Fruit fly (Drosophila melanogaster) whole organism, embryonic: ENCODE results near the gene Nep2.

Experiments used
- ATbp ChIP-seq: fragments of 200-800 bp; sonication (Bioruptor generic); optimal IDR thresholded peaks from 2 replicates; lab custom pipeline; 2017; ENCODE audit warnings: missing biosample characterization, mild to moderate bottlenecking, missing genetic modification characterization, missing genetic modification reagents
- CG1024 ChIP-seq: fragments of 200-800 bp; sonication (Bioruptor generic); IDR thresholded peaks from 2 replicates; pipeline ENCODE4 v1.3.6; 2022; ENCODE audit warnings: missing biosample characterization, missing genetic modification characterization
- CG1603 ChIP-seq: fragments of 200-800 bp; sonication (Bioruptor generic); optimal IDR thresholded peaks from 2 replicates; lab custom pipeline; 2019; ENCODE audit warnings: missing biosample characterization, mild to moderate bottlenecking, missing genetic modification characterization, moderate library complexity
- CG16813 ChIP-seq: fragments of 200-800 bp; sonication (Bioruptor generic); IDR thresholded peaks from 3 replicates; pipeline ENCODE4 v1.3.6; 2022; ENCODE audit warnings: missing biosample characterization, missing genetic modification characterization; ENCODE audit not compliant: partially characterized antibody
- CG16863 ChIP-seq: fragments of 200-800 bp; sonication (Bioruptor generic); optimal IDR thresholded peaks from 3 replicates; lab custom pipeline; 2016; ENCODE audit warnings: missing biosample characterization, missing genetic modification characterization
- CG18476 ChIP-seq: fragments of 200-800 bp; sonication (Bioruptor generic); optimal IDR thresholded peaks from 2 replicates; lab custom pipeline; 2016; ENCODE audit warnings: missing biosample characterization, mild to moderate bottlenecking, missing genetic modification characterization
- CG18764 ChIP-seq: fragments of 200-800 bp; sonication (Bioruptor generic); optimal IDR thresholded peaks from 3 replicates; lab custom pipeline; 2016; ENCODE audit warnings: missing biosample characterization, missing genetic modification characterization
- CG2199 ChIP-seq: fragments of 200-800 bp; sonication (Bioruptor generic); IDR thresholded peaks from 3 replicates; pipeline ENCODE4 v1.3.6; 2022; ENCODE audit warnings: missing biosample characterization, missing genetic modification characterization
- CG2678 ChIP-seq: fragments of 200-800 bp; sonication (Bioruptor generic); optimal IDR thresholded peaks from 3 replicates; lab custom pipeline; 2019; ENCODE audit warnings: missing biosample characterization, mild to moderate bottlenecking, missing genetic modification characterization, moderate library complexity
- CG2889 ChIP-seq: fragments of 200-800 bp; sonication (Bioruptor generic); IDR thresholded peaks from 3 replicates; pipeline ENCODE4 v1.3.6; 2022; ENCODE audit warnings: missing biosample characterization, missing genetic modification characterization
- CG32772 ChIP-seq: fragments of 200-800 bp; sonication (Bioruptor generic); IDR thresholded peaks from 2 replicates; pipeline ENCODE4 v1.3.6; 2022; ENCODE audit warnings: missing biosample characterization, missing genetic modification characterization
- CG42726 ChIP-seq: fragments of 200-800 bp; sonication (Bioruptor generic); IDR thresholded peaks from 2 replicates; pipeline ENCODE4 v1.3.6; 2022; ENCODE audit warnings: missing biosample characterization, missing genetic modification characterization; ENCODE audit not compliant: partially characterized antibody
- CG4617 ChIP-seq: fragments of 200-800 bp; sonication (Bioruptor generic); optimal IDR thresholded peaks from 3 replicates; lab custom pipeline; 2016; ENCODE audit warnings: missing biosample characterization, missing genetic modification characterization, borderline replicate concordance
- CG4730 ChIP-seq: fragments of 200-800 bp; sonication (Bioruptor generic); IDR thresholded peaks from 2 replicates; pipeline ENCODE4 v1.3.6; 2022; ENCODE audit warnings: missing biosample characterization, missing genetic modification characterization
- CG5953 ChIP-seq: fragments of 200-800 bp; sonication (Bioruptor generic); IDR thresholded peaks from 2 replicates; pipeline ENCODE4 v1.3.6; 2022; ENCODE audit warnings: missing biosample characterization, missing genetic modification characterization
- CG6175 ChIP-seq: fragments of 200-800 bp; sonication (Bioruptor generic); IDR thresholded peaks from 3 replicates; pipeline ENCODE4 v1.3.6; 2022; ENCODE audit warnings: missing biosample characterization, missing genetic modification characterization
- CG6272 ChIP-seq: fragments of 200-800 bp; sonication (Bioruptor generic); IDR thresholded peaks from 2 replicates; pipeline ENCODE4 v1.3.6; 2022; ENCODE audit warnings: missing biosample characterization, missing genetic modification characterization
- CG7928 ChIP-seq: fragments of 200-800 bp; sonication (Bioruptor generic); optimal IDR thresholded peaks from 2 replicates; lab custom pipeline; 2017; ENCODE audit warnings: missing biosample characterization, mild to moderate bottlenecking, missing genetic modification characterization
- CG7987 ChIP-seq: fragments of 200-800 bp; sonication (Bioruptor generic); optimal IDR thresholded peaks from 2 replicates; lab custom pipeline; 2018; ENCODE audit warnings: missing biosample characterization, mild to moderate bottlenecking, missing genetic modification characterization, moderate library complexity
- CG8290 ChIP-seq, 3 experiments: fragments of 200-800 bp; sonication (Bioruptor generic); optimal IDR thresholded peaks; 2 replicates each; lab custom pipeline; 2016 to 2019; ENCODE audit warnings: missing biosample characterization in 3 of 3, missing genetic modification characterization in 3 of 3, mild to moderate bottlenecking in 2 of 3, moderate library complexity in 1 of 3
- CoRest ChIP-seq: fragments of 200-800 bp; sonication (Bioruptor generic); optimal IDR thresholded peaks from 3 replicates; lab custom pipeline; 2018; ENCODE audit warnings: missing biosample characterization, mild to moderate bottlenecking, missing genetic modification characterization, moderate library complexity
- Dip3 ChIP-seq: fragments of 200-800 bp; sonication (Bioruptor generic); optimal IDR thresholded peaks from 3 replicates; lab custom pipeline; 2016; ENCODE audit warnings: missing biosample characterization, missing genetic modification characterization
- Doc3 ChIP-seq: fragments of 200-800 bp; sonication (Bioruptor generic); IDR thresholded peaks from 3 replicates; pipeline ENCODE4 v1.3.6; 2022; ENCODE audit warnings: missing biosample characterization, missing genetic modification characterization; ENCODE audit not compliant: partially characterized antibody
- Drgx ChIP-seq: fragments of 200-800 bp; sonication (Bioruptor generic); IDR thresholded peaks from 2 replicates; pipeline ENCODE4 v1.3.6; 2022; ENCODE audit warnings: missing biosample characterization, missing genetic modification characterization
- Ets65A ChIP-seq: fragments of 200-800 bp; sonication (Bioruptor generic); peaks from one replicate; lab custom pipeline; 2016; ENCODE audit warnings: missing biosample characterization, missing genetic modification characterization
- HmgD ChIP-seq: fragments of 200-800 bp; sonication (Bioruptor generic); optimal IDR thresholded peaks from 3 replicates; lab custom pipeline; 2016; ENCODE audit warnings: missing biosample characterization, missing genetic modification characterization
- MESR4 ChIP-seq: fragments of 200-800 bp; sonication (Bioruptor generic); optimal IDR thresholded peaks from 2 replicates; lab custom pipeline; 2018; ENCODE audit warnings: missing biosample characterization, mild to moderate bottlenecking, missing genetic modification characterization, moderate library complexity
- Max ChIP-seq: fragments of 200-800 bp; sonication (Bioruptor generic); optimal IDR thresholded peaks from 2 replicates; lab custom pipeline; 2016; ENCODE audit warnings: missing biosample characterization, mild to moderate bottlenecking, missing genetic modification characterization
- Mes4 ChIP-seq: fragments of 200-800 bp; sonication (Bioruptor generic); optimal IDR thresholded peaks from 2 replicates; lab custom pipeline; 2016; ENCODE audit warnings: missing biosample characterization, missing genetic modification characterization
- Myb ChIP-seq: fragments of 200-800 bp; sonication (Bioruptor generic); optimal IDR thresholded peaks from 2 replicates; lab custom pipeline; 2016; ENCODE audit warnings: missing biosample characterization, missing genetic modification characterization
- Oli ChIP-seq: fragments of 200-800 bp; sonication (Bioruptor generic); optimal IDR thresholded peaks from 2 replicates; lab custom pipeline; 2018; ENCODE audit warnings: missing biosample characterization, mild to moderate bottlenecking, missing genetic modification characterization, moderate library complexity
- Sry-δ ChIP-seq: fragments of 200-800 bp; sonication (Bioruptor generic); optimal IDR thresholded peaks from 2 replicates; lab custom pipeline; 2016; ENCODE audit warnings: missing biosample characterization, missing genetic modification characterization
- Xbp1 ChIP-seq: fragments of 200-800 bp; sonication (Bioruptor generic); optimal IDR thresholded peaks from 3 replicates; lab custom pipeline; 2016; ENCODE audit warnings: missing biosample characterization, mild to moderate bottlenecking, missing genetic modification characterization
- amos ChIP-seq: fragments of 200-800 bp; sonication (Bioruptor generic); IDR thresholded peaks from 2 replicates; pipeline ENCODE4 v1.3.6; 2022; ENCODE audit warnings: missing biosample characterization, missing genetic modification characterization; ENCODE audit not compliant: partially characterized antibody
- ash1 ChIP-seq: fragments of 200-800 bp; sonication (Bioruptor generic); optimal IDR thresholded peaks from 2 replicates; lab custom pipeline; 2018; ENCODE audit warnings: missing biosample characterization, mild to moderate bottlenecking, missing genetic modification characterization
- bbx ChIP-seq: fragments of 200-800 bp; sonication (Bioruptor generic); IDR thresholded peaks from 2 replicates; pipeline ENCODE4 v1.3.6; 2022; ENCODE audit warnings: missing biosample characterization, missing genetic modification characterization; ENCODE audit not compliant: partially characterized antibody
- chm ChIP-seq: fragments of 200-800 bp; sonication (Bioruptor generic); IDR thresholded peaks from 2 replicates; pipeline ENCODE4 v1.3.6; 2022; ENCODE audit warnings: missing biosample characterization, missing genetic modification characterization
- dimm ChIP-seq: fragments of 200-800 bp; sonication (Bioruptor generic); IDR thresholded peaks from 2 replicates; pipeline ENCODE4 v1.3.6; 2022; ENCODE audit warnings: missing biosample characterization, missing genetic modification characterization
- ems ChIP-seq: fragments of 200-800 bp; sonication (Bioruptor generic); optimal IDR thresholded peaks from 3 replicates; lab custom pipeline; 2016; ENCODE audit warnings: missing biosample characterization, missing genetic modification characterization
- ewg ChIP-seq: fragments of 200-800 bp; sonication (Bioruptor generic); optimal IDR thresholded peaks from 3 replicates; lab custom pipeline; 2017; ENCODE audit warnings: mild to moderate bottlenecking, missing biosample characterization, missing genetic modification reagents, missing genetic modification characterization
- hb ChIP-seq: fragments of 200-800 bp; sonication (Bioruptor generic); IDR thresholded peaks from 3 replicates; pipeline ENCODE4 v1.3.6; 2022; ENCODE audit warnings: missing biosample characterization, missing genetic modification characterization; ENCODE audit not compliant: partially characterized antibody
- inv ChIP-seq: fragments of 200-800 bp; sonication (Bioruptor generic); IDR thresholded peaks from 2 replicates; pipeline ENCODE4 v1.3.6; 2022; ENCODE audit warnings: missing biosample characterization, missing genetic modification characterization; ENCODE audit not compliant: partially characterized antibody
- oc ChIP-seq: fragments of 200-800 bp; sonication (Bioruptor generic); optimal IDR thresholded peaks from 2 replicates; lab custom pipeline; 2018; ENCODE audit warnings: missing biosample characterization, mild to moderate bottlenecking, missing genetic modification characterization, moderate library complexity
- p53 ChIP-seq: fragments of 200-800 bp; sonication (Bioruptor generic); optimal IDR thresholded peaks from 2 replicates; lab custom pipeline; 2016; ENCODE audit warnings: missing biosample characterization, missing genetic modification characterization
- pho ChIP-seq: fragments of 200-800 bp; sonication (Bioruptor generic); optimal IDR thresholded peaks from 2 replicates; lab custom pipeline; 2016; ENCODE audit warnings: missing biosample characterization, missing genetic modification characterization
- sens ChIP-seq: fragments of 200-800 bp; sonication (Bioruptor generic); peaks from one replicate; lab custom pipeline; 2016; ENCODE audit warnings: missing biosample characterization, missing genetic modification characterization
- seq ChIP-seq: fragments of 200-800 bp; sonication (Bioruptor generic); IDR thresholded peaks from 2 replicates; pipeline ENCODE4 v1.3.6; 2022; ENCODE audit warnings: missing biosample characterization, missing genetic modification characterization
- slbo ChIP-seq: fragments of 200-800 bp; sonication (Bioruptor generic); IDR thresholded peaks from 2 replicates; pipeline ENCODE4 v1.3.6; 2022; ENCODE audit warnings: missing biosample characterization, missing genetic modification characterization
- wek ChIP-seq: fragments of 200-800 bp; sonication (Bioruptor generic); optimal IDR thresholded peaks from 3 replicates; lab custom pipeline; 2018; ENCODE audit warnings: missing biosample characterization, mild to moderate bottlenecking, missing genetic modification characterization, moderate library complexity
- z ChIP-seq: fragments of 200-800 bp; sonication (Bioruptor generic); IDR thresholded peaks from 3 replicates; pipeline ENCODE4 v1.3.6; 2022; ENCODE audit warnings: missing biosample characterization, missing genetic modification characterization
- zfh1 ChIP-seq: fragments of 200-800 bp; sonication (Bioruptor generic); IDR thresholded peaks from 3 replicates; pipeline ENCODE4 v1.3.6; 2022; ENCODE audit warnings: missing biosample characterization, missing genetic modification characterization

The Nep2 gene

dm6 chr3R:4705167-4705566 is 26.5 kb downstream of the Nep2 start (continued):
- TF ChIP-seq CoRest, result no peak
- peak; percentile 40 for TF ChIP-seq Xbp1 (GFP tag; lab: Kevin White, UChicago)
- TF ChIP-seq CG2678 (tag; lab: Kevin White, UChicago), result no peak
- TF ChIP-seq inv, result 0 out of 2 replicates have a peak, but pooled peaks have one; percentile 22
- TF ChIP-seq slbo (GFP tag; lab: Robert Waterston, UW), result no peak
- no peak for TF ChIP-seq chm (GFP tag; lab: Robert Waterston, UW)
- TF ChIP-seq CG4617 (GFP tag; lab: Kevin White, UChicago), result no peak
- no peak for TF ChIP-seq dimm (GFP tag; lab: Robert Waterston, UW)
- no peak for TF ChIP-seq ATbp (GFP tag; lab: Kevin White, UChicago)
- no peak for TF ChIP-seq Max (GFP tag; lab: Kevin White, UChicago)
- peak; percentile 27 for TF ChIP-seq CG8290 (GFP tag; optimal IDR thresholded peaks at IDR 0.05; lab: Kevin White, UChicago)
- TF ChIP-seq CG8290 (tag; optimal IDR thresholded peaks at IDR 0.05; lab: Kevin White, UChicago), result no peak
- no peak; the same call in 1 of the 2 replicates for TF ChIP-seq CG6272 (GFP tag; lab: Robert Waterston, UW)
- TF ChIP-seq CG32772 (GFP tag; lab: Robert Waterston, UW), result no peak
- no peak for TF ChIP-seq CG7987 (GFP tag; lab: Kevin White, UChicago)
- peak; percentile 68 for TF ChIP-seq CG16813 (GFP tag; lab: Robert Waterston, UW)
- no peak for TF ChIP-seq ash1 (GFP tag; lab: Kevin White, UChicago)
- TF ChIP-seq CG7928 (GFP tag; lab: Kevin White, UChicago), result no peak
- no peak for TF ChIP-seq z
- no peak for TF ChIP-seq HmgD (GFP tag; lab: Kevin White, UChicago)
- TF ChIP-seq CG1603 (tag; lab: Kevin White, UChicago), result no peak
- no peak for TF ChIP-seq p53 (GFP tag; lab: Kevin White, UChicago)
- peak; percentile 79 for TF ChIP-seq CG42726
- no peak for TF ChIP-seq CG4730
- TF ChIP-seq ems (GFP tag; lab: Kevin White, UChicago), result no peak
- TF ChIP-seq CG16863 (GFP tag; lab: Kevin White, UChicago), result no peak
- TF ChIP-seq CG2889, result no peak
- peak; percentile 3 for TF ChIP-seq pho (GFP tag; lab: Kevin White, UChicago)
- no peak for TF ChIP-seq Mes4 (GFP tag; lab: Kevin White, UChicago)
- peak; percentile 46 for TF ChIP-seq bbx (GFP tag; lab: Robert Waterston, UW)
- no peak for TF ChIP-seq wek (GFP tag; lab: Kevin White, UChicago)
- TF ChIP-seq Doc3 (GFP tag; lab: Robert Waterston, UW), result no peak
- no peak for TF ChIP-seq CG18476
- no peak for TF ChIP-seq Dip3 (GFP tag; lab: Kevin White, UChicago)
- TF ChIP-seq Myb (GFP tag; lab: Kevin White, UChicago), result peak; percentile 0
- no peak for TF ChIP-seq ewg (GFP tag; lab: Kevin White, UChicago)
- peak; percentile 76 for TF ChIP-seq amos (GFP tag; lab: Robert Waterston, UW)
- TF ChIP-seq oc, result no peak
- no peak for TF ChIP-seq zfh1 (GFP tag; lab: Robert Waterston, UW)
- TF ChIP-seq sens (GFP tag; lab: Kevin White, UChicago), result no peak
- peak; percentile 94 for TF ChIP-seq Ets65A (GFP tag; lab: Kevin White, UChicago)
- no peak for TF ChIP-seq seq (GFP tag; lab: Robert Waterston, UW)
- peak; percentile 98 for TF ChIP-seq CG2199 (GFP tag; lab: Robert Waterston, UW)
- TF ChIP-seq Sry-δ (GFP tag; lab: Kevin White, UChicago), result no peak
- no peak for TF ChIP-seq CG6175 (GFP tag; lab: Robert Waterston, UW)
- TF ChIP-seq hb (GFP tag; lab: Robert Waterston, UW), result peak; percentile 50; the same call in 1 of the 3 replicates
- no peak for TF ChIP-seq CG1024 (GFP tag; lab: Robert Waterston, UW)
- no peak for TF ChIP-seq CG18764 (GFP tag; lab: Kevin White, UChicago)
- TF ChIP-seq MESR4 (GFP tag; lab: Kevin White, UChicago), result no peak
- TF ChIP-seq Oli (tag; lab: Kevin White, UChicago), result no peak
- no peak for TF ChIP-seq CG5953
- TF ChIP-seq Drgx (GFP tag; lab: Robert Waterston, UW), result no peak
